Fruit fly (Drosophila melanogaster) whole organism, embryonic: ENCODE data around the gene pkaap.

ENCODE experiments used
- Asciz ChIP-seq: fragments of 200-800 bp; sonication (Bioruptor generic); optimal IDR thresholded peaks from 2 replicates; lab custom pipeline; 2017; ENCODE audit warnings: missing biosample characterization, mild to moderate bottlenecking, missing genetic modification characterization, missing genetic modification reagents
- Awh ChIP-seq: fragments of 200-800 bp; sonication (Bioruptor generic); IDR thresholded peaks from 2 replicates; pipeline ENCODE4, ENCODE4 v1.3.6; 2022; ENCODE audit warnings: missing biosample characterization, missing genetic modification characterization
- C15 ChIP-seq: fragments of 200-800 bp; sonication (Bioruptor generic); IDR thresholded peaks from 3 replicates; pipeline ENCODE4 v1.3.6; 2022; ENCODE audit warnings: missing biosample characterization, missing genetic modification characterization
- CG10979 ChIP-seq: fragments of 200-800 bp; sonication (Bioruptor generic); optimal IDR thresholded peaks from 2 replicates; lab custom pipeline; 2018; ENCODE audit warnings: missing biosample characterization, mild to moderate bottlenecking, missing genetic modification characterization, moderate library complexity
- CG11723 ChIP-seq: fragments of 200-800 bp; sonication (Bioruptor generic); optimal IDR thresholded peaks from 2 replicates; lab custom pipeline; 2017; ENCODE audit warnings: missing biosample characterization, mild to moderate bottlenecking, missing genetic modification characterization
- CG12071 ChIP-seq: fragments of 200-800 bp; sonication (Bioruptor generic); optimal IDR thresholded peaks from 3 replicates; lab custom pipeline; 2018; ENCODE audit warnings: missing biosample characterization, mild to moderate bottlenecking, missing genetic modification characterization
- CG14050 ChIP-seq: fragments of 200-800 bp; sonication (Bioruptor generic); IDR thresholded peaks from 3 replicates; pipeline ENCODE4 v1.3.6; 2022; ENCODE audit warnings: missing biosample characterization, missing genetic modification characterization
- CG1602 ChIP-seq: fragments of 200-800 bp; sonication (Bioruptor generic); optimal IDR thresholded peaks from 3 replicates; lab custom pipeline; 2016; ENCODE audit warnings: missing biosample characterization, missing genetic modification characterization
- CG16815 ChIP-seq: fragments of 200-800 bp; sonication (Bioruptor generic); optimal IDR thresholded peaks from 3 replicates; lab custom pipeline; 2017; ENCODE audit warnings: missing biosample characterization, mild to moderate bottlenecking, missing genetic modification characterization
- CG17186 ChIP-seq: fragments of 200-800 bp; sonication (Bioruptor generic); optimal IDR thresholded peaks from 3 replicates; lab custom pipeline; 2017; ENCODE audit warnings: missing biosample characterization, missing genetic modification reagents, missing genetic modification characterization
- CG17802 ChIP-seq: fragments of 200-800 bp; sonication (Bioruptor generic); optimal IDR thresholded peaks from 2 replicates; lab custom pipeline; 2018; ENCODE audit warnings: missing biosample characterization, mild to moderate bottlenecking, missing genetic modification characterization, moderate library complexity
- CG17829 ChIP-seq: fragments of 200-800 bp; optimal IDR thresholded peaks from 2 replicates; lab custom pipeline; 2019; ENCODE audit warnings: missing biosample characterization, mild to moderate bottlenecking, missing genetic modification characterization, moderate library complexity
- CG18476 ChIP-seq: fragments of 200-800 bp; sonication (Bioruptor generic); optimal IDR thresholded peaks from 2 replicates; lab custom pipeline; 2016; ENCODE audit warnings: missing biosample characterization, mild to moderate bottlenecking, missing genetic modification characterization
- CG30020 ChIP-seq: fragments of 200-800 bp; optimal IDR thresholded peaks from 2 replicates; lab custom pipeline; 2019; ENCODE audit warnings: missing biosample characterization, mild to moderate bottlenecking, missing genetic modification characterization, moderate library complexity
- CG3281 ChIP-seq: fragments of 200-800 bp; sonication (Bioruptor generic); optimal IDR thresholded peaks from 3 replicates; lab custom pipeline; 2017; ENCODE audit warnings: missing biosample characterization, mild to moderate bottlenecking, missing genetic modification characterization
- CG3995 ChIP-seq: fragments of 200-800 bp; sonication (Bioruptor generic); optimal IDR thresholded peaks from 3 replicates; lab custom pipeline; 2016; ENCODE audit warnings: missing biosample characterization, missing genetic modification characterization
- CG42726 ChIP-seq: fragments of 200-800 bp; sonication (Bioruptor generic); IDR thresholded peaks from 2 replicates; pipeline ENCODE4 v1.3.6; 2022; ENCODE audit warnings: missing biosample characterization, missing genetic modification characterization; ENCODE audit not compliant: partially characterized antibody
- CG4282 ChIP-seq: fragments of 200-800 bp; sonication (Bioruptor generic); optimal IDR thresholded peaks from 2 replicates; lab custom pipeline; 2016; ENCODE audit warnings: missing biosample characterization, missing genetic modification characterization
- CG6765 ChIP-seq: fragments of 200-800 bp; sonication (Bioruptor generic); optimal IDR thresholded peaks from 3 replicates; lab custom pipeline; 2017; ENCODE audit warnings: missing biosample characterization, mild to moderate bottlenecking, missing genetic modification characterization
- CG8478 ChIP-seq: fragments of >200 bp; optimal IDR thresholded peaks from 2 replicates; lab custom pipeline; 2018
- CG8944 ChIP-seq: fragments of 200-800 bp; sonication (Bioruptor generic); optimal IDR thresholded peaks from 3 replicates; lab custom pipeline; 2016; ENCODE audit warnings: missing biosample characterization, missing genetic modification characterization
- CG9797 ChIP-seq: fragments of 200-800 bp; sonication (Bioruptor generic); optimal IDR thresholded peaks from 3 replicates; lab custom pipeline; 2018; ENCODE audit warnings: missing biosample characterization, mild to moderate bottlenecking, missing genetic modification characterization
- CG9817 ChIP-seq: fragments of 200-800 bp; sonication (Bioruptor generic); optimal IDR thresholded peaks from 2 replicates; lab custom pipeline; 2018; ENCODE audit warnings: missing biosample characterization, mild to moderate bottlenecking, missing genetic modification characterization, moderate library complexity
- CG9932 ChIP-seq: fragments of 200-800 bp; sonication (Bioruptor generic); IDR thresholded peaks from 2 replicates; pipeline ENCODE4 v1.3.6; 2022; ENCODE audit warnings: missing biosample characterization, missing genetic modification characterization
- Gug ChIP-seq: fragments of 200-800 bp; sonication (Bioruptor generic); IDR thresholded peaks from 4 replicates; pipeline ENCODE4 v1.3.6; 2022; ENCODE audit warnings: missing biosample characterization, missing genetic modification characterization
- Hey ChIP-seq: fragments of 200-800 bp; sonication (Bioruptor generic); optimal IDR thresholded peaks from 3 replicates; lab custom pipeline; 2018; ENCODE audit warnings: missing biosample characterization, mild to moderate bottlenecking, missing genetic modification characterization
- Hr39 ChIP-seq: fragments of >200 bp; optimal IDR thresholded peaks from 2 replicates; lab custom pipeline; 2017
- Lhr ChIP-seq: fragments of 200-800 bp; sonication (Bioruptor generic); optimal IDR thresholded peaks from 3 replicates; lab custom pipeline; 2017; ENCODE audit warnings: mild to moderate bottlenecking, missing biosample characterization, missing genetic modification reagents, missing genetic modification characterization
- MBD-R2 ChIP-seq: fragments of 200-800 bp; sonication (Bioruptor generic); IDR thresholded peaks from 2 replicates; pipeline ENCODE4 v1.3.6; 2022; ENCODE audit warnings: missing biosample characterization, missing genetic modification characterization
- Med ChIP-seq: fragments of 200-800 bp; sonication (Bioruptor generic); peaks from one replicate; lab custom pipeline; 2016; ENCODE audit warnings: missing biosample characterization, missing genetic modification characterization, mild to moderate bottlenecking, inconsistent platforms, moderate library complexity
- NC2α ChIP-seq: fragments of 200-800 bp; sonication (Bioruptor generic); optimal IDR thresholded peaks from 2 replicates; lab custom pipeline; 2016; ENCODE audit warnings: missing biosample characterization, missing genetic modification characterization
- Nf-YB ChIP-seq: fragments of 200-800 bp; sonication (Bioruptor generic); optimal IDR thresholded peaks from 3 replicates; lab custom pipeline; 2019; ENCODE audit warnings: missing biosample characterization, mild to moderate bottlenecking, missing genetic modification characterization, moderate library complexity
- Ptx1 ChIP-seq: fragments of 200-800 bp; sonication (Bioruptor generic); IDR thresholded peaks from 2 replicates; pipeline ENCODE4 v1.3.6; 2022; ENCODE audit warnings: missing biosample characterization, missing genetic modification characterization
- Six4 ChIP-seq: fragments of 200-800 bp; sonication (Bioruptor generic); optimal IDR thresholded peaks from 2 replicates; lab custom pipeline; 2016; ENCODE audit warnings: missing biosample characterization, missing genetic modification characterization
- Stat92E ChIP-seq, 3 experiments: fragments of >200 bp in 2 of 3; fragments of 200-800 bp in 1 of 3; sonication (Bioruptor generic) in 1 of 3; optimal IDR thresholded peaks; 2 replicates each; lab custom pipeline; 2017 to 2019; ENCODE audit warnings: missing biosample characterization in 3 of 3, missing genetic modification characterization in 3 of 3, mild to moderate bottlenecking in 1 of 3, moderate library complexity in 1 of 3
- Vsx1 ChIP-seq: fragments of 200-800 bp; sonication (Bioruptor generic); optimal IDR thresholded peaks from 2 replicates; lab custom pipeline; 2017; ENCODE audit warnings: missing biosample characterization, mild to moderate bottlenecking, missing genetic modification characterization, missing genetic modification reagents
- caup ChIP-seq: fragments of 200-800 bp; sonication (Bioruptor generic); optimal IDR thresholded peaks from 3 replicates; lab custom pipeline; 2017; ENCODE audit warnings: missing biosample characterization, mild to moderate bottlenecking, missing genetic modification characterization, moderate library complexity; ENCODE audit not compliant: severe bottlenecking
- corto ChIP-seq: fragments of 200-800 bp; sonication (Bioruptor generic); optimal IDR thresholded peaks from 2 replicates; lab custom pipeline; 2016; ENCODE audit warnings: missing biosample characterization, mild to moderate bottlenecking, missing genetic modification characterization, moderate library complexity
- cwo ChIP-seq: fragments of 200-800 bp; sonication (Bioruptor generic); optimal IDR thresholded peaks from 3 replicates; lab custom pipeline; 2017; ENCODE audit warnings: missing biosample characterization, missing genetic modification characterization, mild to moderate bottlenecking, moderate library complexity, missing genetic modification reagents
- fd102C ChIP-seq: fragments of 200-800 bp; sonication (Bioruptor generic); optimal IDR thresholded peaks from 2 replicates; lab custom pipeline; 2018; ENCODE audit warnings: missing biosample characterization, mild to moderate bottlenecking, missing genetic modification characterization, moderate library complexity
- fru ChIP-seq: fragments of >200 bp; optimal IDR thresholded peaks from 2 replicates; lab custom pipeline; 2017
- hb ChIP-seq: fragments of 200-800 bp; sonication (Bioruptor generic); IDR thresholded peaks from 3 replicates; pipeline ENCODE4 v1.3.6; 2022; ENCODE audit warnings: missing biosample characterization, missing genetic modification characterization; ENCODE audit not compliant: partially characterized antibody
- nerfin-1 ChIP-seq: fragments of 200-800 bp; sonication (Bioruptor generic); optimal IDR thresholded peaks from 3 replicates; lab custom pipeline; 2019; ENCODE audit warnings: missing biosample characterization, mild to moderate bottlenecking, missing genetic modification characterization, moderate library complexity
- pan ChIP-seq, 4 experiments: fragments of >200 bp in 3 of 4; fragments of 200-800 bp in 1 of 4; sonication (Bioruptor generic) in 1 of 4; optimal IDR thresholded peaks in 3 of 4; IDR thresholded peaks in 1 of 4; 2 replicates each; pipeline versions ENCODE4 v1.3.6 to Lab custom; 2017 to 2022; ENCODE audit warnings: missing biosample characterization in 2 of 4, missing genetic modification characterization in 2 of 4, mixed read lengths in 1 of 4
- phol ChIP-seq: fragments of 200-800 bp; sonication (Bioruptor generic); optimal IDR thresholded peaks from 3 replicates; lab custom pipeline; 2018; ENCODE audit warnings: missing biosample characterization, mild to moderate bottlenecking, missing genetic modification characterization, moderate library complexity
- sqz ChIP-seq: fragments of 200-800 bp; sonication (Bioruptor generic); optimal IDR thresholded peaks from 3 replicates; lab custom pipeline; 2018; ENCODE audit warnings: missing biosample characterization, mild to moderate bottlenecking, missing genetic modification characterization
- toy ChIP-seq: fragments of 200-800 bp; sonication (Bioruptor generic); IDR thresholded peaks from 2 replicates; pipeline ENCODE4 v1.3.6; 2022; ENCODE audit warnings: missing biosample characterization, missing genetic modification characterization
- zen ChIP-seq: fragments of 200-800 bp; sonication (Bioruptor generic); optimal IDR thresholded peaks from 3 replicates; lab custom pipeline; 2018; ENCODE audit warnings: missing biosample characterization, mild to moderate bottlenecking, missing genetic modification characterization, moderate library complexity
- zf30C ChIP-seq: fragments of 200-800 bp; sonication (Bioruptor generic); optimal IDR thresholded peaks from 3 replicates; lab custom pipeline; 2018; ENCODE audit warnings: missing biosample characterization, mild to moderate bottlenecking, missing genetic modification characterization
- zfh2 ChIP-seq: fragments of 200-800 bp; sonication (Bioruptor generic); optimal IDR thresholded peaks from 2 replicates; lab custom pipeline; 2016; ENCODE audit warnings: missing biosample characterization, missing genetic modification characterization

Gene pkaap

DNA sequence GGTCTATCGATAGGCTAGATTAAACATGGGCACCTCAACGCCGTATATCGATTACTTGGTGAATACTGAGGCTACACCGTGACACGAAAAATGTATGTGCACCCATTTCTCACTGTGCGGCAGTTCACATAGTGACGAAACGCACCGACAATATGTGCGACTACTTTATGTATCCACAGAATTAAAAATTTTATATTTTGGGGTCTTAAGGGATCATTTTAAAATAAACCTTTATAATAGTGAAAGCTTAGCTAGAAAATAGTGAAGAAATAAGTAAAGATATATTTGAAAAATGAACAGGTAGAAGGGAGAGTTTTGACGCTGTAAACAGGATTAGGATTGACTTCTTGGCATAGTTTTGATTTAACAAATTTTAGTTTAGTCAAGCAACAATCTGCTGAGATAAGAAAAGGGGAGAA lies 41.0 kb downstream of the pkaap start, which contains the start of gene mRpL4 (continued):
- TF ChIP-seq zfh2 (GFP tag; lab: Kevin White, UChicago) (peak; percentile 85), Vsx1 (no peak), Nf-YB (GFP tag; lab: Kevin White, UChicago) (peak; percentile 6), Lhr (GFP tag; lab: Kevin White, UChicago) (peak; percentile 69), MBD-R2 (peak; percentile 94), Ptx1 (GFP tag; lab: Robert Waterston, UW) (peak; percentile 75), fru (lab: Kevin White, UChicago) (no peak), zen (tag; lab: Kevin White, UChicago) (peak; percentile 49), Stat92E (GFP tag; optimal IDR thresholded peaks at IDR 0.05; lab: Kevin White, UChicago) (no peak), CG16815 (GFP tag; lab: Kevin White, UChicago) (peak; percentile 42), Six4 (GFP tag; lab: Kevin White, UChicago) (peak; percentile 47), CG9932 (GFP tag; lab: Robert Waterston, UW) (peak; percentile 87), C15 (0 out of 3 replicates have a peak, but pooled peaks have one; percentile 26), CG11723 (GFP tag; lab: Kevin White, UChicago) (no peak), CG18476 (GFP tag; lab: Kevin White, UChicago) (peak; percentile 43), zf30C (GFP tag; lab: Kevin White, UChicago) (no peak), nerfin-1 (no peak), Hey (tag; lab: Kevin White, UChicago) (no peak), sqz (no peak), CG8944 (GFP tag; lab: Kevin White, UChicago) (peak; percentile 77), NC2α (GFP tag; lab: Kevin White, UChicago) (peak; percentile 13), CG9817 (peak; percentile 54), CG17829 (tag; lab: Kevin White, UChicago) (peak; percentile 80), CG6765 (no peak), Gug (GFP tag; lab: Robert Waterston, UW) (peak; percentile 84), CG1602 (GFP tag; lab: Kevin White, UChicago) (peak; percentile 58), CG17186 (peak; percentile 84), Hr39 (lab: Kevin White, UChicago) (no peak), phol (tag; lab: Kevin White, UChicago) (peak; percentile 79), CG12071 (GFP tag; lab: Kevin White, UChicago) (no peak), CG42726 (peak; percentile 99), CG17802 (tag; lab: Kevin White, UChicago) (peak; percentile 53), CG14050 (GFP tag; lab: Robert Waterston, UW) (no peak), CG4282 (GFP tag; lab: Kevin White, UChicago) (peak; percentile 82), Med (GFP tag; lab: Kevin White, UChicago) (no peak), CG8478 (lab: Kevin White, UChicago) (no peak), hb (GFP tag; lab: Robert Waterston, UW) (peak; percentile 99), Asciz (GFP tag; lab: Kevin White, UChicago) (no peak), corto (no peak), CG3995 (GFP tag; lab: Kevin White, UChicago) (peak; percentile 87), cwo (GFP tag; lab: Kevin White, UChicago) (no peak), CG9797 (GFP tag; lab: Kevin White, UChicago) (no peak), CG10979 (tag; lab: Kevin White, UChicago) (peak; percentile 50), caup (GFP tag; lab: Kevin White, UChicago) (no peak), pan (optimal IDR thresholded peaks at IDR 0.05; lab: Kevin White, UChicago) (no peak), pan (GFP tag; optimal IDR thresholded peaks at IDR 0.05 in 1 of 2, IDR thresholded peaks at IDR 0.05 in 1 of 2) (peak in 1 of 2 experiments; percentile 85), CG30020 (peak; percentile 74), fd102C (GFP tag; lab: Kevin White, UChicago) (peak; percentile 33), CG3281 (GFP tag; lab: Kevin White, UChicago) (no peak), toy (GFP tag; lab: Robert Waterston, UW) (no peak), Awh (GFP tag; lab: Robert Waterston, UW) (0 out of 2 replicates have a peak, but pooled peaks have one; percentile 20)
